Worm (Caenorhabditis elegans): ENCODE measurements around the gene Y57A10C.11.

DNA sequence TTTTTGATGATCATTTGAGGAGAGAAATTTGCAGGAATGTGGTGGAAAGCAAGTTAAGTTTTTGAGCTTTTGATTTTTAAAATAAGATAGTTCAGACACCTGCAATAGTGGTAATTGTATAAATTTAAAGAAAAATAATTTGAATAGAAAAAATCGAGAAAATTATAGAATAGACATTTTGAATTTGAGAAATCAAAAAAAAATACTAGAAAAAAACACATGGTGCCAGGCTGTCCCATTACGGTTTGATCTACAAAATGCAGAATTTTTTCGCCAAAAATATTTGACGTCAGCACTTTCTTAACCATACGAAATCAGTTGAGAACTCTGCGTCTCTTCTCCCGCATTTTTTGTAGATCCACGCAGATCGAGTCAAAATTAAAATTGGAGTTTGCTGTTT lies 2.8 kb upstream of the Y57A10C.11 start, which contains the start of gene sre-27:
- TF ChIP-seq elt-1 (tag; optimal IDR thresholded peaks at IDR 0.05; ENCODE audit: borderline replicate concordance, insufficient read depth) (no peak), lin-13 (tag; optimal IDR thresholded peaks at IDR 0.05) (no peak), ztf-11 (tag; optimal IDR thresholded peaks at IDR 0.05) (no peak), snpc-4 (tag; optimal IDR thresholded peaks at IDR 0.05) (no peak), nhr-76 (tag; optimal IDR thresholded peaks at IDR 0.05) (no peak), sem-2 (GFP tag; optimal IDR thresholded peaks at IDR 0.05) (no peak)
